Fruit fly (Drosophila melanogaster) whole organism, embryonic: ENCODE data around the gene gfzf.

Source experiments
- BEAF-32 ChIP-seq: fragments of 200-800 bp; sonication (Bioruptor generic); optimal IDR thresholded peaks from 3 replicates; lab custom pipeline; 2017; ENCODE audit warnings: missing biosample characterization, missing genetic modification characterization, mild to moderate bottlenecking, moderate library complexity, missing genetic modification reagents
- Blimp-1 ChIP-seq: fragments of 200-800 bp; sonication (Bioruptor generic); optimal IDR thresholded peaks from 3 replicates; lab custom pipeline; 2018; ENCODE audit warnings: missing biosample characterization, missing genetic modification characterization, mild to moderate bottlenecking, moderate library complexity, missing genetic modification reagents
- CG1233 ChIP-seq: fragments of 200-800 bp; sonication (Bioruptor generic); optimal IDR thresholded peaks from 4 replicates; lab custom pipeline; 2018; ENCODE audit warnings: missing biosample characterization, mild to moderate bottlenecking, missing genetic modification characterization
- CG12769 ChIP-seq: fragments of 200-800 bp; sonication (Bioruptor generic); optimal IDR thresholded peaks from 2 replicates; lab custom pipeline; 2019; ENCODE audit warnings: missing biosample characterization, mild to moderate bottlenecking, missing genetic modification characterization, moderate library complexity
- CG13894 ChIP-seq: fragments of 200-800 bp; sonication (Bioruptor generic); optimal IDR thresholded peaks from 3 replicates; lab custom pipeline; 2018; ENCODE audit warnings: missing biosample characterization, mild to moderate bottlenecking, missing genetic modification characterization, moderate library complexity
- CG1603 ChIP-seq: fragments of 200-800 bp; sonication (Bioruptor generic); optimal IDR thresholded peaks from 2 replicates; lab custom pipeline; 2019; ENCODE audit warnings: missing biosample characterization, mild to moderate bottlenecking, missing genetic modification characterization, moderate library complexity
- CG34422 ChIP-seq: fragments of 200-800 bp; sonication (Bioruptor generic); IDR thresholded peaks from 3 replicates; pipeline ENCODE4 v1.3.6; 2022; ENCODE audit warnings: missing biosample characterization, missing genetic modification characterization
- CG3995 ChIP-seq: fragments of 200-800 bp; sonication (Bioruptor generic); optimal IDR thresholded peaks from 3 replicates; lab custom pipeline; 2016; ENCODE audit warnings: missing biosample characterization, missing genetic modification characterization
- CG9876 ChIP-seq: fragments of 200-800 bp; sonication (Bioruptor generic); optimal IDR thresholded peaks from 2 replicates; lab custom pipeline; 2016; ENCODE audit warnings: missing biosample characterization, missing genetic modification characterization
- CG9932 ChIP-seq: fragments of 200-800 bp; sonication (Bioruptor generic); IDR thresholded peaks from 2 replicates; pipeline ENCODE4 v1.3.6; 2022; ENCODE audit warnings: missing biosample characterization, missing genetic modification characterization
- D19A ChIP-seq: fragments of 200-800 bp; optimal IDR thresholded peaks from 3 replicates; lab custom pipeline; 2019; ENCODE audit warnings: missing biosample characterization, mild to moderate bottlenecking, missing genetic modification characterization, moderate library complexity
- Dfd ChIP-seq, 2 experiments: fragments of >200 bp; optimal IDR thresholded peaks; 2 replicates each; lab custom pipeline; 2017; ENCODE audit warnings: missing biosample characterization in 2 of 2, missing genetic modification characterization in 2 of 2
- Ets65A ChIP-seq: fragments of 200-800 bp; sonication (Bioruptor generic); peaks from one replicate; lab custom pipeline; 2016; ENCODE audit warnings: missing biosample characterization, missing genetic modification characterization
- Fer3 ChIP-seq: fragments of 200-800 bp; sonication (Bioruptor generic); optimal IDR thresholded peaks from 2 replicates; lab custom pipeline; 2018; ENCODE audit warnings: missing biosample characterization, mild to moderate bottlenecking, missing genetic modification characterization, moderate library complexity
- HHEX ChIP-seq: fragments of 200-800 bp; sonication (Bioruptor generic); optimal IDR thresholded peaks from 3 replicates; lab custom pipeline; 2017; ENCODE audit warnings: missing biosample characterization, mild to moderate bottlenecking, missing genetic modification characterization, missing genetic modification reagents
- Hmx ChIP-seq: fragments of 200-800 bp; sonication (Bioruptor generic); optimal IDR thresholded peaks from 2 replicates; lab custom pipeline; 2016; ENCODE audit warnings: missing biosample characterization, missing genetic modification characterization
- Med ChIP-seq: fragments of 200-800 bp; sonication (Bioruptor generic); peaks from one replicate; lab custom pipeline; 2016; ENCODE audit warnings: missing biosample characterization, missing genetic modification characterization, mild to moderate bottlenecking, inconsistent platforms, moderate library complexity
- NC2β ChIP-seq: fragments of 200-800 bp; sonication (Bioruptor generic); optimal IDR thresholded peaks from 2 replicates; lab custom pipeline; 2016; ENCODE audit warnings: missing biosample characterization, missing genetic modification characterization
- Rx ChIP-seq: fragments of 200-800 bp; sonication (Bioruptor generic); IDR thresholded peaks from 2 replicates; pipeline ENCODE4 v1.3.6; 2022; ENCODE audit warnings: missing biosample characterization, missing genetic modification characterization
- Vsx1 ChIP-seq: fragments of 200-800 bp; sonication (Bioruptor generic); optimal IDR thresholded peaks from 2 replicates; lab custom pipeline; 2017; ENCODE audit warnings: missing biosample characterization, mild to moderate bottlenecking, missing genetic modification characterization, missing genetic modification reagents
- al ChIP-seq: fragments of 200-800 bp; sonication (Bioruptor generic); IDR thresholded peaks from 2 replicates; pipeline ENCODE4 v1.3.6; 2022; ENCODE audit warnings: missing biosample characterization, missing genetic modification characterization
- bcd ChIP-seq: fragments of 200-800 bp; sonication (Bioruptor generic); optimal IDR thresholded peaks from 2 replicates; lab custom pipeline; 2017; ENCODE audit warnings: missing biosample characterization, mild to moderate bottlenecking, missing genetic modification characterization
- cg ChIP-seq: fragments of 200-800 bp; sonication (Bioruptor generic); optimal IDR thresholded peaks from 3 replicates; lab custom pipeline; 2019; ENCODE audit warnings: missing biosample characterization, mild to moderate bottlenecking, missing genetic modification characterization, moderate library complexity
- chif ChIP-seq, 2 experiments: fragments of 200-800 bp; sonication (Bioruptor generic); optimal IDR thresholded peaks; 3 replicates each; lab custom pipeline; 2016; ENCODE audit warnings: missing biosample characterization in 2 of 2, missing genetic modification characterization in 2 of 2
- chinmo ChIP-seq: fragments of 200-800 bp; sonication (Bioruptor generic); IDR thresholded peaks from 4 replicates; pipeline ENCODE4 v1.3.6; 2022; ENCODE audit warnings: missing biosample characterization, missing genetic modification characterization; ENCODE audit not compliant: partially characterized antibody
- chn ChIP-seq: fragments of 200-800 bp; sonication (Bioruptor generic); optimal IDR thresholded peaks from 2 replicates; lab custom pipeline; 2016; ENCODE audit warnings: missing biosample characterization, missing genetic modification characterization
- crp ChIP-seq, 2 experiments: fragments of 200-800 bp; sonication (Bioruptor generic); optimal IDR thresholded peaks; 2 replicates in 1 of 2; 3 replicates in 1 of 2; lab custom pipeline; 2017; ENCODE audit warnings: missing biosample characterization in 2 of 2, missing genetic modification characterization in 2 of 2, mild to moderate bottlenecking in 1 of 2, moderate library complexity in 1 of 2
- dpn ChIP-seq, 2 experiments: fragments of 200-800 bp; sonication (Bioruptor generic); optimal IDR thresholded peaks; 3 replicates each; lab custom pipeline; 2016; ENCODE audit warnings: missing biosample characterization in 2 of 2, missing genetic modification characterization in 2 of 2
- fd102C ChIP-seq: fragments of 200-800 bp; sonication (Bioruptor generic); optimal IDR thresholded peaks from 2 replicates; lab custom pipeline; 2018; ENCODE audit warnings: missing biosample characterization, mild to moderate bottlenecking, missing genetic modification characterization, moderate library complexity
- jing ChIP-seq: fragments of 200-800 bp; sonication (Bioruptor generic); optimal IDR thresholded peaks from 2 replicates; lab custom pipeline; 2018; ENCODE audit warnings: missing biosample characterization, mild to moderate bottlenecking, missing genetic modification characterization
- kni ChIP-seq: fragments of 200-800 bp; sonication (Bioruptor generic); optimal IDR thresholded peaks from 3 replicates; lab custom pipeline; 2017; ENCODE audit warnings: mild to moderate bottlenecking, missing biosample characterization, missing genetic modification reagents, missing genetic modification characterization
- lbe ChIP-seq: fragments of 200-800 bp; sonication (Bioruptor generic); optimal IDR thresholded peaks from 2 replicates; lab custom pipeline; 2016; ENCODE audit warnings: missing biosample characterization, mild to moderate bottlenecking, missing genetic modification characterization
- lov ChIP-seq, 2 experiments: fragments of 200-800 bp in 1 of 2; fragments of >200 bp in 1 of 2; sonication (Bioruptor generic) in 1 of 2; IDR thresholded peaks in 1 of 2; optimal IDR thresholded peaks in 1 of 2; 2 replicates in 1 of 2; 3 replicates in 1 of 2; pipeline versions ENCODE4 v1.3.6 to Lab custom; 2017 to 2022; ENCODE audit warnings: missing biosample characterization in 1 of 2, missing genetic modification characterization in 1 of 2
- pum ChIP-seq: fragments of 200-800 bp; sonication (Bioruptor generic); optimal IDR thresholded peaks from 2 replicates; lab custom pipeline; 2016; ENCODE audit warnings: missing biosample characterization, missing genetic modification characterization
- sd ChIP-seq: fragments of 200-800 bp; sonication (Bioruptor generic); optimal IDR thresholded peaks from 3 replicates; lab custom pipeline; 2018; ENCODE audit warnings: missing biosample characterization, mild to moderate bottlenecking, missing genetic modification characterization, moderate library complexity
- sisA ChIP-seq: fragments of 200-800 bp; sonication (Bioruptor generic); IDR thresholded peaks from 2 replicates; pipeline ENCODE4 v1.3.6; 2022; ENCODE audit warnings: missing biosample characterization, missing genetic modification characterization
- sqz ChIP-seq: fragments of 200-800 bp; sonication (Bioruptor generic); optimal IDR thresholded peaks from 3 replicates; lab custom pipeline; 2018; ENCODE audit warnings: missing biosample characterization, mild to moderate bottlenecking, missing genetic modification characterization
- stwl ChIP-seq: fragments of 200-800 bp; sonication (Bioruptor generic); optimal IDR thresholded peaks from 3 replicates; lab custom pipeline; 2018; ENCODE audit warnings: missing biosample characterization, mild to moderate bottlenecking, missing genetic modification characterization, moderate library complexity
- usp ChIP-seq: fragments of >200 bp; optimal IDR thresholded peaks from 2 replicates; lab custom pipeline; 2017; ENCODE audit warnings: missing biosample characterization, missing genetic modification characterization
- vfl ChIP-seq: fragments of 200-800 bp; sonication (Bioruptor generic); optimal IDR thresholded peaks from 2 replicates; lab custom pipeline; 2016; ENCODE audit warnings: missing biosample characterization, missing genetic modification characterization
- wor ChIP-seq: fragments of 200-800 bp; sonication (Bioruptor generic); IDR thresholded peaks from 2 replicates; pipeline ENCODE4 v1.3.6; 2022; ENCODE audit warnings: missing biosample characterization, missing genetic modification characterization
- zf30C ChIP-seq: fragments of 200-800 bp; sonication (Bioruptor generic); optimal IDR thresholded peaks from 3 replicates; lab custom pipeline; 2018; ENCODE audit warnings: missing biosample characterization, mild to moderate bottlenecking, missing genetic modification characterization

Gene gfzf

dm6 chr3R:7162356-7163289 lies 11.9 kb upstream of the gfzf start, which contains the start of gene sas (continued):
- TF ChIP-seq cg (GFP tag; lab: Kevin White, UChicago) (peak; percentile 64), fd102C (GFP tag; lab: Kevin White, UChicago) (peak; percentile 22), lov (optimal IDR thresholded peaks at IDR 0.05; lab: Kevin White, UChicago) (no peak), lov (GFP tag; IDR thresholded peaks at IDR 0.05; lab: Robert Waterston, UW) (no peak), Hmx (no peak), sisA (GFP tag; lab: Robert Waterston, UW) (no peak), dpn (GFP tag; optimal IDR thresholded peaks at IDR 0.05; lab: Kevin White, UChicago) (no peak), sqz (GFP tag; lab: Kevin White, UChicago) (no peak), chif (GFP tag; optimal IDR thresholded peaks at IDR 0.05; lab: Kevin White, UChicago) (no peak), D19A (tag; lab: Kevin White, UChicago) (no peak), chn (GFP tag; lab: Kevin White, UChicago) (no peak)

dm6 chr3R:7159615-7160014 lies 8.8 kb upstream of the gfzf start:
- TF ChIP-seq zf30C (GFP tag; lab: Kevin White, UChicago) (peak; percentile 13), Blimp-1 (GFP tag; lab: Kevin White, UChicago) (peak; percentile 96), Med (GFP tag; lab: Kevin White, UChicago) (peak; percentile 44), Ets65A (GFP tag; lab: Kevin White, UChicago) (peak; percentile 32), kni (GFP tag; lab: Kevin White, UChicago) (peak; percentile 19), bcd (GFP tag; lab: Kevin White, UChicago) (no peak)
- TF ChIP-seq, all 482 proteins: peak for 5

DNA sequence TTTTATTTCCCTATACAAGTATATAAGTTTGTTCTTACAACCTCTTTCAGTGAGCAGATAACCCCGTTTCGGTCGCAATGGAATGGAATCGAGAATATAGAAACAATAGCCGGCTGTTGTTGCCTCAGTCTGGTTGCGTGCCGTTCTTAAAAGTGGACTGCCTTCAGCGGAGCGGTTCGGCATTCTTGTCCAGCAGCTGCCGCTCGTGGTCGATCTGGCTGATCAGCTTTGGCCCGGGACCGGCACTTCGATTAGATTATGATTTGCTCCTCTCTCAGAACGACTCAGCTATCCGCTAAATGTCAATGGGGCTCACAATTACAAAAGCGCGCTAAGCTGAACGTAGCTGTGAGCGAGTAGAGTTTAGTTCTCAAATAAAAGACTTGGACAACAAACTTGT lies 6.3 kb upstream of the gfzf start:
- TF ChIP-seq Med (GFP tag; lab: Kevin White, UChicago): peak; percentile 30
- no peak for TF ChIP-seq Dfd (GFP tag; optimal IDR thresholded peaks at IDR 0.05; lab: Kevin White, UChicago)
- peak; percentile 32 for TF ChIP-seq CG9932 (GFP tag; lab: Robert Waterston, UW)
- TF ChIP-seq CG1233 (GFP tag; lab: Kevin White, UChicago): no peak
- no peak for TF ChIP-seq vfl
- TF ChIP-seq sd (tag; lab: Kevin White, UChicago): peak; percentile 67
- peak; percentile 69; the same call in 2 of the 4 replicates for TF ChIP-seq chinmo
- TF ChIP-seq CG12769 (tag; lab: Kevin White, UChicago): peak; percentile 43
- no peak for TF ChIP-seq CG34422 (GFP tag; lab: Robert Waterston, UW)
- TF ChIP-seq Vsx1 (GFP tag; lab: Kevin White, UChicago): no peak
- TF ChIP-seq CG13894 (tag; lab: Kevin White, UChicago): peak; percentile 33

- TF ChIP-seq stwl (tag; lab: Kevin White, UChicago) (peak; percentile 46), Rx (GFP tag; lab: Robert Waterston, UW) (no peak), kni (GFP tag; lab: Kevin White, UChicago) (no peak), CG3995 (GFP tag; lab: Kevin White, UChicago) (no peak), BEAF-32 (GFP tag; lab: Kevin White, UChicago) (peak; percentile 12), pum (GFP tag; lab: Kevin White, UChicago) (no peak), crp (GFP tag; optimal IDR thresholded peaks at IDR 0.05; lab: Kevin White, UChicago) (peak; percentile 11 to 88), lbe (GFP tag; lab: Kevin White, UChicago) (no peak), CG9876 (no peak), usp (GFP tag; lab: Kevin White, UChicago) (no peak), wor (no peak), Fer3 (tag; lab: Kevin White, UChicago) (no peak), jing (no peak), HHEX (GFP tag; lab: Kevin White, UChicago) (no peak), CG1603 (tag; lab: Kevin White, UChicago) (peak; percentile 31), NC2β (GFP tag; lab: Kevin White, UChicago) (no peak), al (GFP tag; lab: Robert Waterston, UW) (no peak)
These were observed 4.0 kb upstream of the gfzf start, which contains the start of gene MAGE for dm6 chr3R:7154586-7155357. MAGE (minus strand) TSS chr3R:7155180.
